Worm (Caenorhabditis elegans): Measurements from ENCODE around the gene F43C1.5.

ce11 chrIII:4275704-4276103 is 46.8 kb downstream of the F43C1.5 start:
- no peak for TF ChIP-seq crh-2 (tag; optimal IDR thresholded peaks at IDR 0.05)
- no peak for TF ChIP-seq nhr-10 (tag; optimal IDR thresholded peaks at IDR 0.05)
- no peak for TF ChIP-seq lin-11 (tag; optimal IDR thresholded peaks at IDR 0.05)
- no peak for TF ChIP-seq ztf-11 (tag; optimal IDR thresholded peaks at IDR 0.05)
- no peak for TF ChIP-seq nhr-77 (tag; optimal IDR thresholded peaks at IDR 0.05)
- TF ChIP-seq R02D3.7 (tag; optimal IDR thresholded peaks at IDR 0.05), result no peak
- TF ChIP-seq nhr-237 (tag; optimal IDR thresholded peaks at IDR 0.05), result no peak
- TF ChIP-seq F13H6.1 (tag; optimal IDR thresholded peaks at IDR 0.05), result no peak
- no peak for TF ChIP-seq peb-1 (tag; optimal IDR thresholded peaks at IDR 0.05)
- no peak for TF ChIP-seq elt-3 (tag; optimal IDR thresholded peaks at IDR 0.05)
- no peak for TF ChIP-seq elt-1 (tag; optimal IDR thresholded peaks at IDR 0.05)

Data from whole organism, L2 larva.